Worm (Caenorhabditis elegans) whole organism, dauer: Measurements from ENCODE around the gene unc-10.

Experiments used
- unc-62 ChIP-seq: sonication (generic microtip); optimal IDR thresholded peaks from 2 replicates; lab custom pipeline; 2017; ENCODE audit warnings: missing biosample characterization, missing genetic modification reagents, missing genetic modification characterization

The unc-10 gene

ce11 chrX:7222383-7222782 is 57.7 kb downstream of the unc-10 start:
- no peak for TF ChIP-seq unc-62 (GFP tag; lab: Kevin White, UChicago)
